Fruit fly (Drosophila melanogaster) whole organism, embryonic: ENCODE results near the gene CG46460.

ENCODE experiments used
- CG11696 ChIP-seq: fragments of 200-800 bp; sonication (Bioruptor generic); IDR thresholded peaks from 2 replicates; pipeline ENCODE4 v1.3.6; 2022; ENCODE audit warnings: missing biosample characterization, missing genetic modification characterization
- CG12071 ChIP-seq: fragments of 200-800 bp; sonication (Bioruptor generic); optimal IDR thresholded peaks from 3 replicates; lab custom pipeline; 2018; ENCODE audit warnings: missing biosample characterization, mild to moderate bottlenecking, missing genetic modification characterization
- CG12659 ChIP-seq: fragments of 200-800 bp; sonication (Bioruptor generic); optimal IDR thresholded peaks from 3 replicates; lab custom pipeline; 2017; ENCODE audit warnings: mild to moderate bottlenecking, missing biosample characterization, missing genetic modification reagents, missing genetic modification characterization
- CG13123 ChIP-seq: fragments of 200-800 bp; sonication (Bioruptor generic); optimal IDR thresholded peaks from 2 replicates; lab custom pipeline; 2016; ENCODE audit warnings: missing biosample characterization, missing genetic modification characterization
- CG13624 ChIP-seq: fragments of 200-800 bp; sonication (Bioruptor generic); optimal IDR thresholded peaks from 2 replicates; lab custom pipeline; 2016; ENCODE audit warnings: missing biosample characterization, missing genetic modification characterization
- CG14441 ChIP-seq: fragments of 200-800 bp; sonication (Bioruptor generic); IDR thresholded peaks from 2 replicates; pipeline ENCODE4 v1.3.6; 2022; ENCODE audit warnings: missing biosample characterization, missing genetic modification characterization
- CG15696 ChIP-seq: fragments of 200-800 bp; sonication (Bioruptor generic); optimal IDR thresholded peaks from 2 replicates; lab custom pipeline; 2019; ENCODE audit warnings: missing biosample characterization, mild to moderate bottlenecking, missing genetic modification characterization, moderate library complexity
- CG18011 ChIP-seq: fragments of 200-800 bp; sonication (Bioruptor generic); optimal IDR thresholded peaks from 2 replicates; lab custom pipeline; 2017; ENCODE audit warnings: missing biosample characterization, missing genetic modification characterization, mild to moderate bottlenecking, moderate library complexity, missing genotype
- CG18619 ChIP-seq: fragments of 200-800 bp; sonication (Bioruptor generic); optimal IDR thresholded peaks from 3 replicates; lab custom pipeline; 2017; ENCODE audit warnings: missing biosample characterization, mild to moderate bottlenecking, missing genetic modification characterization
- CG18764 ChIP-seq: fragments of 200-800 bp; sonication (Bioruptor generic); optimal IDR thresholded peaks from 3 replicates; lab custom pipeline; 2016; ENCODE audit warnings: missing biosample characterization, missing genetic modification characterization
- CG2202 ChIP-seq: fragments of 200-800 bp; sonication (Bioruptor generic); optimal IDR thresholded peaks from 2 replicates; lab custom pipeline; 2018; ENCODE audit warnings: missing biosample characterization, mild to moderate bottlenecking, missing genetic modification characterization
- CG31365 ChIP-seq: fragments of 200-800 bp; sonication (Bioruptor generic); optimal IDR thresholded peaks from 2 replicates; lab custom pipeline; 2018; ENCODE audit warnings: missing biosample characterization, mild to moderate bottlenecking, missing genetic modification characterization
- CG31388 ChIP-seq: fragments of 200-800 bp; sonication (Bioruptor generic); optimal IDR thresholded peaks from 2 replicates; lab custom pipeline; 2016; ENCODE audit warnings: missing biosample characterization, missing genetic modification characterization
- CG3163 ChIP-seq: fragments of 200-800 bp; sonication (Bioruptor generic); optimal IDR thresholded peaks from 3 replicates; lab custom pipeline; 2016; ENCODE audit warnings: missing biosample characterization, missing genetic modification characterization
- CG4360 ChIP-seq: fragments of 200-800 bp; sonication (Bioruptor generic); IDR thresholded peaks from 2 replicates; pipeline ENCODE4 v1.3.6; 2022; ENCODE audit warnings: missing biosample characterization, missing genetic modification characterization
- CG6813 ChIP-seq: fragments of 200-800 bp; sonication (Bioruptor generic); optimal IDR thresholded peaks from 2 replicates; lab custom pipeline; 2017; ENCODE audit warnings: missing biosample characterization, missing genetic modification characterization, mild to moderate bottlenecking, moderate library complexity, missing genetic modification reagents
- CG7786 ChIP-seq: fragments of 200-800 bp; sonication (Bioruptor generic); optimal IDR thresholded peaks from 2 replicates; lab custom pipeline; 2016; ENCODE audit warnings: missing biosample characterization, missing genetic modification characterization
- CG8281 ChIP-seq: fragments of 200-800 bp; sonication (Bioruptor generic); optimal IDR thresholded peaks from 2 replicates; lab custom pipeline; 2018; ENCODE audit warnings: missing biosample characterization, mild to moderate bottlenecking, missing genetic modification characterization, moderate library complexity
- CG8944 ChIP-seq: fragments of 200-800 bp; sonication (Bioruptor generic); optimal IDR thresholded peaks from 3 replicates; lab custom pipeline; 2016; ENCODE audit warnings: missing biosample characterization, missing genetic modification characterization
- CHES-1-like ChIP-seq: fragments of 200-800 bp; sonication (Bioruptor generic); optimal IDR thresholded peaks from 2 replicates; lab custom pipeline; 2016; ENCODE audit warnings: missing biosample characterization, missing genetic modification characterization
- CrebB ChIP-seq: fragments of 200-800 bp; sonication (Bioruptor generic); optimal IDR thresholded peaks from 3 replicates; lab custom pipeline; 2018; ENCODE audit warnings: missing biosample characterization, mild to moderate bottlenecking, missing genetic modification characterization
- HmgD ChIP-seq: fragments of 200-800 bp; sonication (Bioruptor generic); optimal IDR thresholded peaks from 3 replicates; lab custom pipeline; 2016; ENCODE audit warnings: missing biosample characterization, missing genetic modification characterization
- Hr39 ChIP-seq: fragments of >200 bp; optimal IDR thresholded peaks from 2 replicates; lab custom pipeline; 2017
- Hsf ChIP-seq: fragments of 200-800 bp; sonication (Bioruptor generic); optimal IDR thresholded peaks from 3 replicates; lab custom pipeline; 2016; ENCODE audit warnings: missing biosample characterization, missing genetic modification characterization
- MBD-R2 ChIP-seq: fragments of 200-800 bp; sonication (Bioruptor generic); IDR thresholded peaks from 2 replicates; pipeline ENCODE4 v1.3.6; 2022; ENCODE audit warnings: missing biosample characterization, missing genetic modification characterization
- Myb ChIP-seq: fragments of 200-800 bp; sonication (Bioruptor generic); optimal IDR thresholded peaks from 2 replicates; lab custom pipeline; 2016; ENCODE audit warnings: missing biosample characterization, missing genetic modification characterization
- NfI ChIP-seq: fragments of 200-800 bp; sonication (Bioruptor generic); optimal IDR thresholded peaks from 3 replicates; lab custom pipeline; 2018; ENCODE audit warnings: missing biosample characterization, mild to moderate bottlenecking, missing genetic modification characterization, moderate library complexity
- Poxn ChIP-seq: fragments of 200-800 bp; sonication (Bioruptor generic); IDR thresholded peaks from 2 replicates; pipeline ENCODE4 v1.3.6; 2022; ENCODE audit warnings: missing biosample characterization, missing genetic modification characterization
- Spps ChIP-seq: fragments of 200-800 bp; sonication (Bioruptor generic); optimal IDR thresholded peaks from 2 replicates; lab custom pipeline; 2018; ENCODE audit warnings: missing biosample characterization, mild to moderate bottlenecking, missing genetic modification characterization
- YL-1 ChIP-seq: fragments of 200-800 bp; sonication (Bioruptor generic); optimal IDR thresholded peaks from 3 replicates; lab custom pipeline; 2017; ENCODE audit warnings: missing biosample characterization, mild to moderate bottlenecking, missing genetic modification characterization
- al ChIP-seq: fragments of 200-800 bp; sonication (Bioruptor generic); IDR thresholded peaks from 2 replicates; pipeline ENCODE4 v1.3.6; 2022; ENCODE audit warnings: missing biosample characterization, missing genetic modification characterization
- ash1 ChIP-seq: fragments of 200-800 bp; sonication (Bioruptor generic); optimal IDR thresholded peaks from 2 replicates; lab custom pipeline; 2018; ENCODE audit warnings: missing biosample characterization, mild to moderate bottlenecking, missing genetic modification characterization
- ato ChIP-seq: fragments of 200-800 bp; sonication (Bioruptor generic); IDR thresholded peaks from 2 replicates; pipeline ENCODE4 v1.3.6; 2022; ENCODE audit warnings: missing biosample characterization, missing genetic modification characterization; ENCODE audit not compliant: partially characterized antibody
- bigmax ChIP-seq: fragments of 200-800 bp; sonication (Bioruptor generic); optimal IDR thresholded peaks from 2 replicates; lab custom pipeline; 2018; ENCODE audit warnings: missing biosample characterization, mild to moderate bottlenecking, missing genetic modification characterization
- chm ChIP-seq: fragments of 200-800 bp; sonication (Bioruptor generic); IDR thresholded peaks from 2 replicates; pipeline ENCODE4 v1.3.6; 2022; ENCODE audit warnings: missing biosample characterization, missing genetic modification characterization
- chn ChIP-seq: fragments of 200-800 bp; sonication (Bioruptor generic); optimal IDR thresholded peaks from 2 replicates; lab custom pipeline; 2016; ENCODE audit warnings: missing biosample characterization, missing genetic modification characterization
- dimm ChIP-seq: fragments of 200-800 bp; sonication (Bioruptor generic); IDR thresholded peaks from 2 replicates; pipeline ENCODE4 v1.3.6; 2022; ENCODE audit warnings: missing biosample characterization, missing genetic modification characterization
- ham ChIP-seq: fragments of 200-800 bp; sonication (Bioruptor generic); IDR thresholded peaks from 2 replicates; pipeline ENCODE4 v1.3.6; 2022; ENCODE audit warnings: missing biosample characterization, missing genetic modification characterization
- hb ChIP-seq: fragments of 200-800 bp; sonication (Bioruptor generic); IDR thresholded peaks from 3 replicates; pipeline ENCODE4 v1.3.6; 2022; ENCODE audit warnings: missing biosample characterization, missing genetic modification characterization; ENCODE audit not compliant: partially characterized antibody
- ken ChIP-seq: fragments of 200-800 bp; sonication (Bioruptor generic); IDR thresholded peaks from 3 replicates; pipeline ENCODE4 v1.3.6; 2022; ENCODE audit warnings: missing biosample characterization, missing genetic modification characterization
- lab ChIP-seq: fragments of 200-800 bp; sonication (Bioruptor generic); optimal IDR thresholded peaks from 3 replicates; lab custom pipeline; 2017; ENCODE audit warnings: missing biosample characterization, missing genetic modification characterization, mild to moderate bottlenecking, moderate library complexity, missing genetic modification reagents
- lilli ChIP-seq: fragments of 200-800 bp; sonication (Bioruptor generic); optimal IDR thresholded peaks from 3 replicates; lab custom pipeline; 2016; ENCODE audit warnings: missing biosample characterization, missing genetic modification characterization
- oc ChIP-seq: fragments of 200-800 bp; sonication (Bioruptor generic); optimal IDR thresholded peaks from 2 replicates; lab custom pipeline; 2018; ENCODE audit warnings: missing biosample characterization, mild to moderate bottlenecking, missing genetic modification characterization, moderate library complexity
- pzg ChIP-seq: fragments of 200-800 bp; sonication (Bioruptor generic); optimal IDR thresholded peaks from 3 replicates; lab custom pipeline; 2018; ENCODE audit warnings: missing biosample characterization, mild to moderate bottlenecking, missing genetic modification characterization, moderate library complexity
- sima ChIP-seq: fragments of 200-800 bp; sonication (Bioruptor generic); optimal IDR thresholded peaks from 2 replicates; lab custom pipeline; 2016; ENCODE audit warnings: missing biosample characterization, missing genetic modification characterization
- slou ChIP-seq: fragments of 200-800 bp; sonication (Bioruptor generic); optimal IDR thresholded peaks from 3 replicates; lab custom pipeline; 2016; ENCODE audit warnings: missing biosample characterization, missing genetic modification characterization
- ssp ChIP-seq: fragments of 200-800 bp; sonication (Bioruptor generic); IDR thresholded peaks from 2 replicates; pipeline ENCODE4 v1.3.6; 2022; ENCODE audit warnings: missing biosample characterization, missing genetic modification characterization
- tap ChIP-seq: fragments of 200-800 bp; optimal IDR thresholded peaks from 3 replicates; lab custom pipeline; 2019; ENCODE audit warnings: missing biosample characterization, mild to moderate bottlenecking, missing genetic modification characterization, moderate library complexity
- toy ChIP-seq: fragments of 200-800 bp; sonication (Bioruptor generic); IDR thresholded peaks from 2 replicates; pipeline ENCODE4 v1.3.6; 2022; ENCODE audit warnings: missing biosample characterization, missing genetic modification characterization
- vfl ChIP-seq: fragments of 200-800 bp; sonication (Bioruptor generic); optimal IDR thresholded peaks from 2 replicates; lab custom pipeline; 2016; ENCODE audit warnings: missing biosample characterization, missing genetic modification characterization
- yki ChIP-seq: fragments of >200 bp; optimal IDR thresholded peaks from 3 replicates; lab custom pipeline; 2018
- zf30C ChIP-seq: fragments of 200-800 bp; sonication (Bioruptor generic); optimal IDR thresholded peaks from 3 replicates; lab custom pipeline; 2018; ENCODE audit warnings: missing biosample characterization, mild to moderate bottlenecking, missing genetic modification characterization
- zfh2 ChIP-seq: fragments of 200-800 bp; sonication (Bioruptor generic); optimal IDR thresholded peaks from 2 replicates; lab custom pipeline; 2016; ENCODE audit warnings: missing biosample characterization, missing genetic modification characterization

CG46460 gene

dm6 chr3L:4254301-4254834, 27.3 kb upstream of the CG46460 start, which contains the start of the genes ago and CG1265 (continued):
- TF ChIP-seq lilli (GFP tag; lab: Kevin White, UChicago) (peak; percentile 50), oc (tag; lab: Kevin White, UChicago) (no peak), CG31365 (tag; lab: Kevin White, UChicago) (no peak), CG4360 (GFP tag; lab: Robert Waterston, UW) (no peak), Hr39 (lab: Kevin White, UChicago) (no peak), lab (no peak), CG31388 (no peak), CG2202 (tag; lab: Kevin White, UChicago) (no peak), CG12071 (GFP tag; lab: Kevin White, UChicago) (no peak), toy (GFP tag; lab: Robert Waterston, UW) (no peak), ato (no peak), CG3163 (GFP tag; lab: Kevin White, UChicago) (no peak), CG18011 (no peak), HmgD (GFP tag; lab: Kevin White, UChicago) (no peak), CG13624 (no peak), CG6813 (GFP tag; lab: Kevin White, UChicago) (no peak), tap (tag; lab: Kevin White, UChicago) (no peak), CG12659 (GFP tag; lab: Kevin White, UChicago) (peak; percentile 54), CG18619 (GFP tag; lab: Kevin White, UChicago) (peak; percentile 15), ken (GFP tag; lab: Robert Waterston, UW) (peak; percentile 41; the same call in 1 of the 3 replicates), vfl (no peak), Myb (GFP tag; lab: Kevin White, UChicago) (no peak), dimm (GFP tag; lab: Robert Waterston, UW) (no peak), ham (GFP tag; lab: Robert Waterston, UW) (no peak), CHES-1-like (GFP tag; lab: Kevin White, UChicago) (no peak), yki (no peak), hb (GFP tag; lab: Robert Waterston, UW) (no peak), zfh2 (GFP tag; lab: Kevin White, UChicago) (peak; percentile 8), slou (no peak), zf30C (GFP tag; lab: Kevin White, UChicago) (no peak), CG8944 (GFP tag; lab: Kevin White, UChicago) (no peak), CG11696 (no peak), ash1 (GFP tag; lab: Kevin White, UChicago) (no peak), CG13123 (GFP tag; lab: Kevin White, UChicago) (no peak), Poxn (GFP tag; lab: Robert Waterston, UW) (no peak), chn (GFP tag; lab: Kevin White, UChicago) (no peak), CG7786 (GFP tag; lab: Kevin White, UChicago) (peak; percentile 24), CG14441 (GFP tag; lab: Robert Waterston, UW) (peak; percentile 39; the same call in 1 of the 2 replicates), NfI (GFP tag; lab: Kevin White, UChicago) (peak; percentile 49), pzg (GFP tag; lab: Kevin White, UChicago) (peak; percentile 14), al (GFP tag; lab: Robert Waterston, UW) (no peak), Spps (tag; lab: Kevin White, UChicago) (no peak), bigmax (GFP tag; lab: Kevin White, UChicago) (no peak), ssp (no peak), Hsf (GFP tag; lab: Kevin White, UChicago) (peak; percentile 5), CG18764 (no peak), CrebB (no peak), MBD-R2 (GFP tag; lab: Robert Waterston, UW) (no peak; the same call in 1 of the 2 replicates), YL-1 (GFP tag; lab: Kevin White, UChicago) (no peak), chm (no peak), CG8281 (no peak), sima (GFP tag; lab: Kevin White, UChicago) (no peak), CG15696 (peak; percentile 49)
